Worm (Caenorhabditis elegans) whole organism, late embryonic: ENCODE measurements around the gene srbc-42.

ENCODE experiments used
- ama-1 ChIP-seq: fragments of 150-350 bp; optimal IDR thresholded peaks from 2 replicates; lab custom pipeline; 2014
- ceh-14 ChIP-seq: sonication (generic microtip); optimal IDR thresholded peaks from 2 replicates; lab custom pipeline; 2016; ENCODE audit warnings: missing genotype, missing genetic modification characterization, missing compliant biosample characterization
- ceh-22 ChIP-seq: sonication (generic microtip); optimal IDR thresholded peaks from 2 replicates; lab custom pipeline; 2017; ENCODE audit warnings: missing biosample characterization, missing genetic modification characterization
- ceh-30 ChIP-seq: fragments of 150-350 bp; optimal IDR thresholded peaks from 2 replicates; lab custom pipeline; 2014; ENCODE audit warnings: missing biosample characterization, missing genetic modification characterization
- dve-1 ChIP-seq: sonication (generic microtip); optimal IDR thresholded peaks from 2 replicates; lab custom pipeline; 2017; ENCODE audit warnings: antibody characterized with exemption, mild to moderate bottlenecking, missing genetic modification characterization, missing compliant biosample characterization
- fkh-6 ChIP-seq: sonication (generic microtip); optimal IDR thresholded peaks from 2 replicates; lab custom pipeline; 2016; ENCODE audit warnings: missing genetic modification characterization, missing compliant biosample characterization
- hlh-15 ChIP-seq: sonication (generic microtip); optimal IDR thresholded peaks from 2 replicates; lab custom pipeline; 2016; ENCODE audit warnings: missing genetic modification characterization, missing compliant biosample characterization
- nhr-11 ChIP-seq: fragments of 150-350 bp; optimal IDR thresholded peaks from 2 replicates; lab custom pipeline; 2014; ENCODE audit warnings: missing biosample characterization, missing genetic modification characterization
- pag-3 ChIP-seq: sonication (generic microtip); optimal IDR thresholded peaks from 2 replicates; lab custom pipeline; 2016; ENCODE audit warnings: missing compliant biosample characterization, missing genetic modification characterization, borderline replicate concordance
- pax-1 ChIP-seq: fragments of 150-350 bp; optimal IDR thresholded peaks from 2 replicates; lab custom pipeline; 2014; ENCODE audit warnings: missing biosample characterization, missing genetic modification characterization
- sox-4 ChIP-seq: sonication (generic microtip); optimal IDR thresholded peaks from 2 replicates; lab custom pipeline; 2017; ENCODE audit warnings: mild to moderate bottlenecking, missing genetic modification characterization, inconsistent platforms, missing compliant biosample characterization
- unc-55 ChIP-seq: sonication (generic microtip); optimal IDR thresholded peaks from 2 replicates; lab custom pipeline; 2017; ENCODE audit warnings: missing biosample characterization, missing genetic modification reagents, missing genetic modification characterization

ce11 chrV:2211936-2212335 lies 20.9 kb upstream of the srbc-42 start, which contains the start of gene nhr-133:
- no peak for TF ChIP-seq sox-4
- TF ChIP-seq ceh-22 = no peak
- no peak for TF ChIP-seq fkh-6 (tag; lab: Kevin White, UChicago)
- no peak for TF ChIP-seq nhr-11
- no peak for TF ChIP-seq ama-1
- TF ChIP-seq ceh-30 (tag; lab: Kevin White, UChicago) = no peak
- no peak for TF ChIP-seq dve-1 (tag; lab: Kevin White, UChicago)
- no peak for TF ChIP-seq pag-3 (tag; lab: Kevin White, UChicago)
- TF ChIP-seq unc-55 (GFP tag; lab: Kevin White, UChicago) = no peak
- TF ChIP-seq pax-1 (tag; lab: Kevin White, UChicago) = no peak
- TF ChIP-seq hlh-15 (tag; lab: Kevin White, UChicago) = no peak
- TF ChIP-seq ceh-14 = no peak
